Fruit fly (Drosophila melanogaster): ENCODE results near the gene ab.
A peak's percentile ranks its signal among the peaks of the same experiment; 100 is the strongest.

The ab gene

dm6 chr2L:11210970-11211967 is 791 bp downstream of the ab start:
- TF ChIP-seq EcR (GFP tag; optimal IDR thresholded peaks at IDR 0.05) (no peak), CG34367 (tag; optimal IDR thresholded peaks at IDR 0.05) (no peak), CG14655 (GFP tag; optimal IDR thresholded peaks at IDR 0.05) (peak; percentile 27), CG12605 (GFP tag; IDR thresholded peaks at IDR 0.05) (peak; percentile 15; the same call in 1 of the 2 replicates), CG32121 (GFP tag; IDR thresholded peaks at IDR 0.05) (peak; percentile 45), Pif1B (GFP tag; optimal IDR thresholded peaks at IDR 0.05) (no peak), CG9948 (tag; optimal IDR thresholded peaks at IDR 0.05) (no peak), Ets98B (GFP tag; IDR thresholded peaks at IDR 0.05) (peak; percentile 6; the same call in 1 of the 2 replicates), Pif1A (GFP tag; optimal IDR thresholded peaks at IDR 0.05) (no peak), CG15710 (tag; optimal IDR thresholded peaks at IDR 0.05) (no peak), Snoo (tag; optimal IDR thresholded peaks at IDR 0.05) (no peak), CG8301 (tag; optimal IDR thresholded peaks at IDR 0.05) (no peak), CG13204 (GFP tag; optimal IDR thresholded peaks at IDR 0.05) (peak; percentile 22), fd96Ca (GFP tag; IDR thresholded peaks at IDR 0.05) (peak; percentile 72), rn (GFP tag; IDR thresholded peaks at IDR 0.05) (peak; percentile 44; the same call in 1 of the 2 replicates), CG17806 (tag; optimal IDR thresholded peaks at IDR 0.05) (no peak), gl (tag; optimal IDR thresholded peaks at IDR 0.05) (no peak), CG4496 (GFP tag; IDR thresholded peaks at IDR 0.05) (peak; percentile 62; the same call in 2 of the 3 replicates), D1 (tag; optimal IDR thresholded peaks at IDR 0.05) (no peak), CG8159 (tag; optimal IDR thresholded peaks at IDR 0.05) (no peak), CG10348 (GFP tag; IDR thresholded peaks at IDR 0.05) (no peak)

dm6 chr2L:11218918-11219317 is 8.4 kb downstream of the ab start:
- TF ChIP-seq rn (GFP tag; IDR thresholded peaks at IDR 0.05) (no peak), CG4496 (GFP tag; IDR thresholded peaks at IDR 0.05) (no peak), Pif1A (GFP tag; optimal IDR thresholded peaks at IDR 0.05) (no peak), Ets98B (GFP tag; IDR thresholded peaks at IDR 0.05) (no peak), CG12605 (GFP tag; IDR thresholded peaks at IDR 0.05) (no peak), CG15710 (tag; optimal IDR thresholded peaks at IDR 0.05) (no peak), CG13204 (GFP tag; optimal IDR thresholded peaks at IDR 0.05) (no peak), CG10348 (GFP tag; IDR thresholded peaks at IDR 0.05) (no peak), CG8159 (tag; optimal IDR thresholded peaks at IDR 0.05) (no peak), D1 (tag; optimal IDR thresholded peaks at IDR 0.05) (no peak)

- TF ChIP-seq CG12605 (GFP tag; IDR thresholded peaks at IDR 0.05) (peak; percentile 57), rn (GFP tag; IDR thresholded peaks at IDR 0.05) (peak; percentile 53), CG4496 (GFP tag; IDR thresholded peaks at IDR 0.05) (peak; percentile 70; the same call in 2 of the 3 replicates), CG8301 (tag; optimal IDR thresholded peaks at IDR 0.05) (peak; percentile 75), CG9948 (tag; optimal IDR thresholded peaks at IDR 0.05) (peak; percentile 87), Ets98B (GFP tag; IDR thresholded peaks at IDR 0.05) (peak; percentile 61), Pif1B (GFP tag; optimal IDR thresholded peaks at IDR 0.05) (peak; percentile 74), EcR (GFP tag; optimal IDR thresholded peaks at IDR 0.05) (no peak), CG17806 (tag; optimal IDR thresholded peaks at IDR 0.05) (peak; percentile 88), Pif1A (GFP tag; optimal IDR thresholded peaks at IDR 0.05) (peak; percentile 79), CG32121 (GFP tag; IDR thresholded peaks at IDR 0.05) (peak; percentile 70), CG13204 (GFP tag; optimal IDR thresholded peaks at IDR 0.05) (peak; percentile 61), D1 (tag; optimal IDR thresholded peaks at IDR 0.05) (peak; percentile 86), CG34367 (tag; optimal IDR thresholded peaks at IDR 0.05) (peak; percentile 79), CG15710 (tag; optimal IDR thresholded peaks at IDR 0.05) (peak; percentile 85), gl (tag; optimal IDR thresholded peaks at IDR 0.05) (peak; percentile 39), Snoo (tag; optimal IDR thresholded peaks at IDR 0.05) (peak; percentile 74), CG8159 (tag; optimal IDR thresholded peaks at IDR 0.05) (peak; percentile 88), fd96Ca (GFP tag; IDR thresholded peaks at IDR 0.05) (peak; percentile 15; the same call in 1 of the 3 replicates), CG14655 (GFP tag; optimal IDR thresholded peaks at IDR 0.05) (peak; percentile 84), CG10348 (GFP tag; IDR thresholded peaks at IDR 0.05) (no peak)
These were observed 9.1 kb downstream of the ab start for dm6 chr2L:11219446-11220038.

dm6 chr2L:11220783-11221182 is 10.3 kb downstream of the ab start:
- TF ChIP-seq Ets98B (GFP tag; IDR thresholded peaks at IDR 0.05) (peak; percentile 32; the same call in 1 of the 2 replicates), gl (tag; optimal IDR thresholded peaks at IDR 0.05) (no peak), Pif1B (GFP tag; optimal IDR thresholded peaks at IDR 0.05) (peak; percentile 10), CG8159 (tag; optimal IDR thresholded peaks at IDR 0.05) (peak; percentile 17), CG9948 (tag; optimal IDR thresholded peaks at IDR 0.05) (peak; percentile 44), CG4496 (GFP tag; IDR thresholded peaks at IDR 0.05) (peak; percentile 27; the same call in 1 of the 3 replicates), CG15710 (tag; optimal IDR thresholded peaks at IDR 0.05) (peak; percentile 34), Pif1A (GFP tag; optimal IDR thresholded peaks at IDR 0.05) (no peak), CG8301 (tag; optimal IDR thresholded peaks at IDR 0.05) (peak; percentile 43), Snoo (tag; optimal IDR thresholded peaks at IDR 0.05) (peak; percentile 50), CG17806 (tag; optimal IDR thresholded peaks at IDR 0.05) (peak; percentile 17), CG12605 (GFP tag; IDR thresholded peaks at IDR 0.05) (no peak), CG14655 (GFP tag; optimal IDR thresholded peaks at IDR 0.05) (peak; percentile 38)

dm6 chr2L:11221296-11221698 is 10.8 kb downstream of the ab start:
- TF ChIP-seq CG14655 (GFP tag; optimal IDR thresholded peaks at IDR 0.05) (peak; percentile 10), Pif1A (GFP tag; optimal IDR thresholded peaks at IDR 0.05) (peak; percentile 18), CG12605 (GFP tag; IDR thresholded peaks at IDR 0.05) (peak; percentile 18; the same call in 1 of the 2 replicates), CG34367 (tag; optimal IDR thresholded peaks at IDR 0.05) (peak; percentile 3), D1 (tag; optimal IDR thresholded peaks at IDR 0.05) (peak; percentile 6), CG4496 (GFP tag; IDR thresholded peaks at IDR 0.05) (peak; percentile 58; the same call in 2 of the 3 replicates), Ets98B (GFP tag; IDR thresholded peaks at IDR 0.05) (peak; percentile 15; the same call in 1 of the 2 replicates), Pif1B (GFP tag; optimal IDR thresholded peaks at IDR 0.05) (no peak), fd96Ca (GFP tag; IDR thresholded peaks at IDR 0.05) (no peak), CG15710 (tag; optimal IDR thresholded peaks at IDR 0.05) (no peak)

All from whole organism, pupa.